Worm (Caenorhabditis elegans) whole organism, mixed stage, embryonic: ENCODE data around the gene T10B9.14.

Experiments used
- M03D4.4 ChIP-seq: sonication (generic microtip); optimal IDR thresholded peaks from 2 replicates; lab custom pipeline; 2017; ENCODE audit warnings: mild to moderate bottlenecking, missing genetic modification characterization, missing compliant biosample characterization
- bed-3 ChIP-seq: fragments of 200-800 bp; sonication (Bioruptor generic); optimal IDR thresholded peaks from 3 replicates; lab custom pipeline; 2018; ENCODE audit warnings: mild to moderate bottlenecking, missing genetic modification characterization, moderate library complexity, missing compliant biosample characterization
- blmp-1 ChIP-seq: fragments of 150-350 bp; optimal IDR thresholded peaks from 2 replicates; lab custom pipeline; 2014; ENCODE audit warnings: missing biosample characterization, missing genetic modification characterization
- ceh-39 ChIP-seq: fragments of 150-350 bp; optimal IDR thresholded peaks from 2 replicates; lab custom pipeline; 2014; ENCODE audit warnings: missing biosample characterization, missing genetic modification characterization
- ceh-43 ChIP-seq: fragments of 200-800 bp; sonication (Bioruptor generic); optimal IDR thresholded peaks from 2 replicates; lab custom pipeline; 2018; ENCODE audit warnings: mild to moderate bottlenecking, missing genetic modification characterization, moderate library complexity, missing compliant biosample characterization
- ceh-83 ChIP-seq: fragments of 200-800 bp; sonication (Bioruptor generic); optimal IDR thresholded peaks from 2 replicates; lab custom pipeline; 2018; ENCODE audit warnings: mild to moderate bottlenecking, missing genetic modification characterization, missing compliant biosample characterization
- ces-1 ChIP-seq: fragments of 150-350 bp; optimal IDR thresholded peaks from 2 replicates; lab custom pipeline; 2014; ENCODE audit warnings: missing biosample characterization, missing genetic modification reagents, missing genetic modification characterization
- drap-1 ChIP-seq: fragments of 200-800 bp; sonication (Bioruptor generic); optimal IDR thresholded peaks from 3 replicates; lab custom pipeline; 2018; ENCODE audit warnings: mild to moderate bottlenecking, missing genetic modification characterization, missing compliant biosample characterization
- elt-1 ChIP-seq: sonication (generic microtip); optimal IDR thresholded peaks from 2 replicates; lab custom pipeline; 2017; ENCODE audit warnings: missing genetic modification characterization, mild to moderate bottlenecking, missing compliant biosample characterization, antibody characterized with exemption, moderate library complexity, borderline replicate concordance; ENCODE audit not compliant: insufficient read depth
- elt-3 ChIP-seq: fragments of 150-350 bp; optimal IDR thresholded peaks from 2 replicates; lab custom pipeline; 2014; ENCODE audit warnings: missing biosample characterization, missing genetic modification characterization
- flh-1 ChIP-seq: fragments of 200-800 bp; sonication (Bioruptor generic); optimal IDR thresholded peaks from 2 replicates; lab custom pipeline; 2018; ENCODE audit warnings: mild to moderate bottlenecking, missing genetic modification characterization, moderate library complexity, missing compliant biosample characterization
- ham-2 ChIP-seq: fragments of 200-800 bp; sonication (Bioruptor generic); optimal IDR thresholded peaks from 2 replicates; lab custom pipeline; 2018; ENCODE audit warnings: mild to moderate bottlenecking, missing genetic modification characterization, missing compliant biosample characterization
- hlh-1 ChIP-seq: fragments of 150-350 bp; optimal IDR thresholded peaks from 2 replicates; lab custom pipeline; 2014; ENCODE audit warnings: missing biosample characterization, missing genetic modification reagents, missing genetic modification characterization
- lin-13 ChIP-seq: fragments of 150-350 bp; optimal IDR thresholded peaks from 2 replicates; lab custom pipeline; 2014; ENCODE audit warnings: missing biosample characterization, missing genetic modification characterization
- lin-32 ChIP-seq: fragments of 200-800 bp; sonication (Bioruptor generic); optimal IDR thresholded peaks from 2 replicates; lab custom pipeline; 2018; ENCODE audit warnings: mild to moderate bottlenecking, missing genetic modification characterization, missing compliant biosample characterization
- lsy-2 ChIP-seq: fragments of 150-350 bp; optimal IDR thresholded peaks from 2 replicates; lab custom pipeline; 2014; ENCODE audit warnings: missing biosample characterization, missing genetic modification characterization
- mab-5 ChIP-seq: fragments of 150-350 bp; optimal IDR thresholded peaks from 2 replicates; lab custom pipeline; 2014; ENCODE audit warnings: missing biosample characterization, missing genetic modification characterization
- mep-1 ChIP-seq: fragments of 150-350 bp; optimal IDR thresholded peaks from 2 replicates; lab custom pipeline; 2017; ENCODE audit warnings: missing biosample characterization, missing genetic modification reagents, missing genetic modification characterization, inconsistent platforms
- mls-2 ChIP-seq: sonication (generic microtip); optimal IDR thresholded peaks from 2 replicates; lab custom pipeline; 2016; ENCODE audit warnings: mild to moderate bottlenecking, missing genetic modification characterization, moderate library complexity, missing compliant biosample characterization
- nhr-2 ChIP-seq: fragments of 150-350 bp; optimal IDR thresholded peaks from 2 replicates; lab custom pipeline; 2014; ENCODE audit warnings: missing biosample characterization, missing genetic modification characterization
- nhr-237 ChIP-seq: fragments of 150-350 bp; optimal IDR thresholded peaks from 2 replicates; lab custom pipeline; 2014; ENCODE audit warnings: missing biosample characterization, missing genetic modification characterization
- nhr-28 ChIP-seq: fragments of 150-350 bp; optimal IDR thresholded peaks from 2 replicates; lab custom pipeline; 2014; ENCODE audit warnings: missing biosample characterization, missing genetic modification characterization
- nhr-76 ChIP-seq: sonication (generic microtip); optimal IDR thresholded peaks from 2 replicates; lab custom pipeline; 2017; ENCODE audit warnings: missing biosample characterization, missing genetic modification characterization
- pha-4 ChIP-seq: fragments of 150-350 bp; optimal IDR thresholded peaks from 2 replicates; lab custom pipeline; 2018; ENCODE audit warnings: missing biosample characterization, missing genetic modification reagents, missing genetic modification characterization
- snpc-4 ChIP-seq: fragments of 150-350 bp; optimal IDR thresholded peaks from 2 replicates; lab custom pipeline; 2014; ENCODE audit warnings: missing biosample characterization, missing genetic modification characterization
- tbx-8 ChIP-seq: fragments of 200-800 bp; sonication (Bioruptor generic); optimal IDR thresholded peaks from 2 replicates; lab custom pipeline; 2018; ENCODE audit warnings: mild to moderate bottlenecking, missing genetic modification characterization, moderate library complexity, missing compliant biosample characterization
- unc-120 ChIP-seq: sonication (generic microtip); optimal IDR thresholded peaks from 2 replicates; lab custom pipeline; 2017; ENCODE audit warnings: missing genetic modification characterization, missing compliant biosample characterization; ENCODE audit not compliant: poor library complexity, severe bottlenecking
- unc-39 ChIP-seq: fragments of 150-350 bp; optimal IDR thresholded peaks from 2 replicates; lab custom pipeline; 2014; ENCODE audit warnings: missing biosample characterization, missing genetic modification characterization
- unc-62 ChIP-seq: fragments of 150-350 bp; optimal IDR thresholded peaks from 2 replicates; lab custom pipeline; 2014; ENCODE audit warnings: missing biosample characterization, missing genetic modification reagents, missing genetic modification characterization
- zip-8 ChIP-seq: fragments of 150-350 bp; optimal IDR thresholded peaks from 2 replicates; lab custom pipeline; 2014; ENCODE audit warnings: missing biosample characterization, missing genetic modification characterization
- ztf-11 ChIP-seq: fragments of 150-350 bp; optimal IDR thresholded peaks from 2 replicates; lab custom pipeline; 2014; ENCODE audit warnings: missing biosample characterization, missing genetic modification characterization

T10B9.14 gene

DNA sequence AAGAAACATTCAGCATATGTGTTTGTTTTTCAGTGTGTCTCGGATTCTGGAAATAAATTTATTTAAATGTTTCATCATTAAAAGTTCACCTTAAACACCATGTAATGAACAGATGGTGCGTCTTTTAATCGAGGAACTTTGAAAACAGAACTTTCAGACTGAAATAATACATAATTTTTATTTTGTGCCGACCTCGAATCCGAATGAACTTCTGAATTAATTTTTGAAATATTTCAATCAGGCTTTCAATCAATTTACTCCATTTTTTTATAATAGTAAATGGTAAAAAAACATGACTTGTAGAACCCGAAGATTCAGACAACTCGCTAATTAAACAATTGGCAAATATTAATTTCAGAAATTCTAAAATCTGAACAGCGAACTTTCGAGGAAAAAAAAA, at the start of gene T10B9.14:
Gene T10B9.14 (minus strand): TSS at position 101 of the 400 bp plus-strand sequence.
- TF ChIP-seq tbx-8 (no peak), nhr-76 (no peak), elt-3 (no peak), nhr-28 (tag; lab: Kevin White, UChicago) (no peak), ceh-43 (no peak), mab-5 (no peak), snpc-4 (no peak)

DNA sequence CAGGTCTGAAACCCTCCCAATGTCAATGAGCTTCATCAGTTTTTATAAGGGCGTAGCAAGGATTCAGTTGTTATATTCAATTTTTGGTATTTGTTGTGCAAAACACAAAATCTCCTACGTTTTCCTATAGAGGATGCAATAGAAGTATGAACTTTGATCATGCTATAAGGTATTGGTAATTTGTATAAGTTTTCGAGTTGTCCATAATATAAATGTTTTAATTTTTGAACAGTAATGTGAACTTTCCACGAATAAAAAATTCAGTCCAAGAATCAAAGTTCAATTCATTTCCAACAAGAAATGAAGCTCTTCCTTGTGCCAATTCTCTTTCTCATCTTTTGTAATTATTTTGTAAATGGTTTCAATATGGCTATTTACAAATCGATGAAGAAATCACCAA, 48.8 kb upstream of the T10B9.14 start, which contains the start of gene ZK938.12:
Gene ZK938.12 (plus strand): TSS at position 301 of the 400 bp plus-strand sequence.
- TF ChIP-seq bed-3 (GFP tag; lab: Kevin White, UChicago): no peak
- TF ChIP-seq lin-13 (tag; lab: Kevin White, UChicago): no peak
- no peak for TF ChIP-seq ceh-39 (tag; lab: Kevin White, UChicago)
- TF ChIP-seq pha-4 (tag; lab: Kevin White, UChicago): no peak
- TF ChIP-seq elt-1: no peak
- TF ChIP-seq blmp-1 (tag; lab: Kevin White, UChicago): no peak
- TF ChIP-seq lin-32: no peak
- TF ChIP-seq snpc-4: no peak
- TF ChIP-seq nhr-28 (tag; lab: Kevin White, UChicago): no peak
- no peak for TF ChIP-seq ceh-83 (GFP tag; lab: Kevin White, UChicago)
- no peak for TF ChIP-seq ceh-43
- TF ChIP-seq zip-8 (tag; lab: Kevin White, UChicago): no peak
- no peak for TF ChIP-seq unc-120 (tag; lab: Kevin White, UChicago)
- TF ChIP-seq ham-2 (GFP tag; lab: Kevin White, UChicago): no peak
- no peak for TF ChIP-seq nhr-76
- TF ChIP-seq, all 35 proteins: peak for 0

DNA sequence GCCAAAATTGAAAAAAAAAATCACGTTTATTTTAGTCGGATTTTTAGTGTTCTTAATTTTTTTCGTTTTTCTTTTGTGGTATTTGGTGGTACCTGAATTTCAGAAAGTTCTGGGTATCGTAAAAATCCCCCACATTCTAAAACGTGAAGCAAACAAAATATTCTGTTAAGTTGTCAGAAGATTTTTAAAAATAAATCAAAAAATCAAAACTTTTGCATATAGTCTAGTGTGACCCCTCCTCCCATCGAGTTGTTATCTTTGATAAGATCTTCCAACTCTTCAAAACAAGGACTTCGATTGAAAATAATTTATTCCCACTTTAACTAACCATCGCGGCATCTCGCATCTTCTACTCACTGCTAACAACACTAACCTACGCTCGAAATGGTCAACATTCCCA, 46.9 kb upstream of the T10B9.14 start, which contains the start of gene ZK938.1:
Gene ZK938.1 (plus strand): TSS at position 301 of the 400 bp plus-strand sequence.
- TF ChIP-seq drap-1 (no peak), nhr-76 (no peak), mep-1 (tag; lab: Kevin White, UChicago) (no peak)

DNA sequence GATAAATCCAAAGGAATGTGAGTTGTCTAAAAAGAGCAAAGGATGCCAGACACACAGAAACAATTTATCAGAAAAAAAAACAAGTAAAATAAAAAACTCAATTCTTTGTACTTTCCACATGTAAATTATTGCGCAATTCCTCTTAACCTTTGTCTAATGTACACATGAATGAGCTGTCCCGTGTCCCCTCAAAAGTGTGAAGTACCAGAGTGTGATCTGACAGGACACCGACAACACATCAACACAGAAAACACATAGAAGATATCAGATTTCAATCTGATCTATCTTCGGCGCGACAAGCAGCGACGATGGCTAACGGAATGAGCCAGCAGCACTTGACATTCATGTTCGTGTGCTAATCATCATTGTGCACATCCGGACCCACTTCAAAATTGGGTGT, 46.3 kb upstream of the T10B9.14 start:
- TF ChIP-seq pha-4 (tag; lab: Kevin White, UChicago) (no peak), nhr-28 (tag; lab: Kevin White, UChicago) (no peak), tbx-8 (no peak), snpc-4 (no peak), ces-1 (GFP tag; lab: Kevin White, UChicago) (no peak), nhr-2 (tag; lab: Kevin White, UChicago) (peak; percentile 77), zip-8 (tag; lab: Kevin White, UChicago) (peak; percentile 74)

DNA sequence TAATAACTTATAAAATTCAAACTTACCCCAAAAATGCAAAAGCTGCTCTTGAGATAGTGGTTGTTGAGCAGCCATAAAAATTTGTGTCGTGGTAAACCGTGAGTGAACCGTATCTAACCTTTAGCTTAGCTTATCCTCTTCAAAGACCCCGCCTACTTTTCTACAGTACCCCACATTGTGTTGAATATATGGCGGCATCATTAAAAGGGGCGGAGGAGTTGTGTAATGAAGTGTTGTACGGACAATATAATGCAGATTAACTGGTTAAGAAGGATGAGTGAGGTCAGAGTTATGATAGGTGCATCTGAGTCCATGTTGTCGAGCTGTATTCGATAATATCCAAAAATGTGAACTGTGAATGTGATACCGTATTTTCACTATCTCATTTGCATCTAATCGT, 45.6 kb upstream of the T10B9.14 start, which contains the start of gene eyg-1:
Gene eyg-1 (minus strand): TSS at position 101 of the 400 bp plus-strand sequence.
- TF ChIP-seq nhr-2 (tag; lab: Kevin White, UChicago): peak; percentile 22
- TF ChIP-seq unc-62 (GFP tag; lab: Kevin White, UChicago): no peak

DNA sequence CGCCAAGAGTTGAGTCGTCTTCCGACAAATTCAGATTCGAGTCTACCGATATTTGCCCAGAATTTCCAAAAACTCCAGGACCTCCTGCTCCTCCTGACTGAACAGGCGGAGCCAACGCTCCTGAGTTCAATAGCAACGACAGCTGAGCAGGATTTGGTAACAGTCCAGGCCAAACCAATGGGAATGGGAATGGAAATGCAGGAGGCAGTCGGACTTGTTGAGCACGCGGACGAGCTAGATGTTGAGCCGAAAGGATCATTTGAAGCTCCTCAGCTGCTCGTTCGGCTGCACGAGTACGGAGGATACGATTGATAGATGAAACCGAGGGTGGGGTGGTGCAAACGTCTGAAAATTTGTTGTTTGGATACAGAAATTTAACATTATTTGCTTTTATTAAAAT, 44.7 kb upstream of the T10B9.14 start:
- TF ChIP-seq elt-3 (no peak), nhr-28 (tag; lab: Kevin White, UChicago) (no peak), hlh-1 (no peak), drap-1 (no peak), unc-39 (tag; lab: Kevin White, UChicago) (no peak)

DNA sequence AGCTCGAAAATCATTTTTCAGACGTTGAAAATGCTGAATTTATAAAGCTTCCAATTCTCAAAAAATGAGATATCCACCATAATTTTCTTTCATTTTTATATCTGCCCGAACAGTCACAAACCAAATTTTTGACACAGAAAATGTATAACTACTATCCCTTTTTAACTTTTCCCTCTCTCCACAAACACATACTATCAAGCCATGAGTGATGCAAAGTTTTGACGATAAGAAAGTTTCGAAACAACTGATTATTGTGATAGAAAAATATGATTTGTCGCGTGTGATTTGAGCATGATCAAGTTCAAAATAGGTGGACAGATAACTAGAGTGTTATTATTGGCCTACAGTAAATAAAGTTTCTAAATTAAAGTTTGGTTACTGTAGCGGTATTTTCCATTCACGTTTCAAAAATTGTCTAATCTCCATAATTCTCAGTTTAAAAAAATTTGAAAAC, 25.3 kb upstream of the T10B9.14 start, which contains the start of gene cyp-13A8:
Gene cyp-13A8 (minus strand): TSS at position 51 of the 454 bp plus-strand sequence.
- TF ChIP-seq nhr-237 (tag; lab: Kevin White, UChicago) (no peak), zip-8 (tag; lab: Kevin White, UChicago) (no peak), M03D4.4 (tag; lab: Kevin White, UChicago) (no peak), lsy-2 (tag; lab: Kevin White, UChicago) (no peak), hlh-1 (no peak), elt-3 (no peak), unc-120 (tag; lab: Kevin White, UChicago) (no peak), ceh-43 (no peak), mls-2 (tag; lab: Kevin White, UChicago) (no peak), ztf-11 (tag; lab: Kevin White, UChicago) (no peak), elt-1 (no peak), flh-1 (no peak), pha-4 (tag; lab: Kevin White, UChicago) (no peak), ceh-39 (tag; lab: Kevin White, UChicago) (no peak)
